Fruit fly (Drosophila melanogaster) whole organism, embryonic: ENCODE measurements around the gene Tpr2.
A peak's percentile ranks its signal among the peaks of the same experiment; 100 is the strongest.

Source experiments
- Blimp-1 ChIP-seq: fragments of 200-800 bp; sonication (Bioruptor generic); optimal IDR thresholded peaks from 3 replicates; lab custom pipeline; 2018; ENCODE audit warnings: missing biosample characterization, missing genetic modification characterization, mild to moderate bottlenecking, moderate library complexity, missing genetic modification reagents
- Bteb2 ChIP-seq: fragments of 200-800 bp; sonication (Bioruptor generic); optimal IDR thresholded peaks from 2 replicates; lab custom pipeline; 2016; ENCODE audit warnings: missing biosample characterization, missing genetic modification characterization
- C15 ChIP-seq: fragments of 200-800 bp; sonication (Bioruptor generic); IDR thresholded peaks from 3 replicates; pipeline ENCODE4 v1.3.6; 2022; ENCODE audit warnings: missing biosample characterization, missing genetic modification characterization
- CG10267 ChIP-seq: fragments of 200-800 bp; sonication (Bioruptor generic); optimal IDR thresholded peaks from 2 replicates; lab custom pipeline; 2018; ENCODE audit warnings: missing biosample characterization, mild to moderate bottlenecking, missing genetic modification characterization, moderate library complexity
- CG10321 ChIP-seq: fragments of 200-800 bp; sonication (Bioruptor generic); IDR thresholded peaks from 2 replicates; pipeline ENCODE4 v1.3.6; 2022; ENCODE audit warnings: missing biosample characterization, missing genetic modification characterization
- CG12391 ChIP-seq: fragments of 200-800 bp; sonication (Bioruptor generic); optimal IDR thresholded peaks from 3 replicates; lab custom pipeline; 2018; ENCODE audit warnings: missing biosample characterization, mild to moderate bottlenecking, missing genetic modification characterization, moderate library complexity
- CG13123 ChIP-seq: fragments of 200-800 bp; sonication (Bioruptor generic); optimal IDR thresholded peaks from 2 replicates; lab custom pipeline; 2016; ENCODE audit warnings: missing biosample characterization, missing genetic modification characterization
- CG13775 ChIP-seq: fragments of 200-800 bp; sonication (Bioruptor generic); optimal IDR thresholded peaks from 3 replicates; lab custom pipeline; 2017; ENCODE audit warnings: missing biosample characterization, mild to moderate bottlenecking, missing genetic modification characterization
- CG13894 ChIP-seq: fragments of 200-800 bp; sonication (Bioruptor generic); optimal IDR thresholded peaks from 3 replicates; lab custom pipeline; 2018; ENCODE audit warnings: missing biosample characterization, mild to moderate bottlenecking, missing genetic modification characterization, moderate library complexity
- CG15011 ChIP-seq: fragments of 200-800 bp; sonication (Bioruptor generic); optimal IDR thresholded peaks from 3 replicates; lab custom pipeline; 2018; ENCODE audit warnings: missing biosample characterization, mild to moderate bottlenecking, missing genetic modification characterization
- CG15073 ChIP-seq: fragments of 200-800 bp; sonication (Bioruptor generic); optimal IDR thresholded peaks from 2 replicates; lab custom pipeline; 2016; ENCODE audit warnings: missing biosample characterization, missing genetic modification characterization
- CG17912 ChIP-seq: fragments of 200-800 bp; sonication (Bioruptor generic); optimal IDR thresholded peaks from 2 replicates; lab custom pipeline; 2018; ENCODE audit warnings: missing biosample characterization, mild to moderate bottlenecking, missing genetic modification characterization
- CG18262 ChIP-seq: fragments of 200-800 bp; optimal IDR thresholded peaks from 3 replicates; lab custom pipeline; 2019; ENCODE audit warnings: missing biosample characterization, mild to moderate bottlenecking, missing genetic modification characterization, moderate library complexity
- CG2120 ChIP-seq: fragments of 200-800 bp; sonication (Bioruptor generic); optimal IDR thresholded peaks from 3 replicates; lab custom pipeline; 2016; ENCODE audit warnings: missing biosample characterization, missing genetic modification characterization
- CG3838 ChIP-seq: fragments of 200-800 bp; sonication (Bioruptor generic); optimal IDR thresholded peaks from 3 replicates; lab custom pipeline; 2016; ENCODE audit warnings: missing biosample characterization, missing genetic modification characterization
- CG3847 ChIP-seq: fragments of 200-800 bp; sonication (Bioruptor generic); IDR thresholded peaks from 2 replicates; pipeline ENCODE4 v1.3.6; 2022; ENCODE audit warnings: missing biosample characterization, missing genetic modification characterization
- CG4424 ChIP-seq: fragments of 200-800 bp; sonication (Bioruptor generic); optimal IDR thresholded peaks from 3 replicates; lab custom pipeline; 2016; ENCODE audit warnings: missing biosample characterization, missing genetic modification characterization
- CG4617 ChIP-seq: fragments of 200-800 bp; sonication (Bioruptor generic); optimal IDR thresholded peaks from 3 replicates; lab custom pipeline; 2016; ENCODE audit warnings: missing biosample characterization, missing genetic modification characterization, borderline replicate concordance
- CG7786 ChIP-seq: fragments of 200-800 bp; sonication (Bioruptor generic); optimal IDR thresholded peaks from 2 replicates; lab custom pipeline; 2016; ENCODE audit warnings: missing biosample characterization, missing genetic modification characterization
- CG8089 ChIP-seq: fragments of 200-800 bp; sonication (Bioruptor generic); optimal IDR thresholded peaks from 3 replicates; lab custom pipeline; 2016; ENCODE audit warnings: missing biosample characterization, missing genetic modification characterization
- Dek ChIP-seq: fragments of 200-800 bp; sonication (Bioruptor generic); optimal IDR thresholded peaks from 3 replicates; lab custom pipeline; 2019; ENCODE audit warnings: missing biosample characterization, mild to moderate bottlenecking, missing genetic modification characterization, moderate library complexity
- Dref ChIP-seq: fragments of 200-800 bp; sonication (Bioruptor generic); IDR thresholded peaks from 2 replicates; pipeline ENCODE4 v1.3.6; 2022; ENCODE audit warnings: missing biosample characterization, missing genetic modification characterization
- Mad ChIP-seq: fragments of 200-800 bp; sonication (Bioruptor generic); optimal IDR thresholded peaks from 2 replicates; lab custom pipeline; 2016; ENCODE audit warnings: missing biosample characterization, missing genetic modification characterization
- Oaz ChIP-seq: fragments of 200-800 bp; sonication (Bioruptor generic); IDR thresholded peaks from 2 replicates; pipeline ENCODE4 v1.3.6; 2022; ENCODE audit warnings: missing biosample characterization, missing genetic modification characterization
- Opbp ChIP-seq: fragments of 200-800 bp; sonication (Bioruptor generic); IDR thresholded peaks from 3 replicates; pipeline ENCODE4 v1.3.6; 2022; ENCODE audit warnings: missing biosample characterization, missing genetic modification characterization; ENCODE audit not compliant: partially characterized antibody
- PHDP ChIP-seq: fragments of 200-800 bp; sonication (Bioruptor generic); optimal IDR thresholded peaks from 3 replicates; lab custom pipeline; 2018; ENCODE audit warnings: missing biosample characterization, mild to moderate bottlenecking, missing genetic modification characterization, moderate library complexity
- Sry-β ChIP-seq: fragments of 200-800 bp; sonication (Bioruptor generic); optimal IDR thresholded peaks from 2 replicates; lab custom pipeline; 2018; ENCODE audit warnings: missing biosample characterization, mild to moderate bottlenecking, missing genetic modification characterization, moderate library complexity
- Taf1 ChIP-seq: fragments of 200-800 bp; sonication (Bioruptor generic); IDR thresholded peaks from 2 replicates; pipeline ENCODE4 v1.3.6; 2022; ENCODE audit warnings: missing biosample characterization, missing genetic modification characterization
- bbx ChIP-seq: fragments of 200-800 bp; sonication (Bioruptor generic); IDR thresholded peaks from 2 replicates; pipeline ENCODE4 v1.3.6; 2022; ENCODE audit warnings: missing biosample characterization, missing genetic modification characterization; ENCODE audit not compliant: partially characterized antibody
- chm ChIP-seq: fragments of 200-800 bp; sonication (Bioruptor generic); IDR thresholded peaks from 2 replicates; pipeline ENCODE4 v1.3.6; 2022; ENCODE audit warnings: missing biosample characterization, missing genetic modification characterization
- fd3F ChIP-seq: fragments of 200-800 bp; sonication (Bioruptor generic); optimal IDR thresholded peaks from 2 replicates; lab custom pipeline; 2018; ENCODE audit warnings: missing biosample characterization, mild to moderate bottlenecking, missing genetic modification characterization, moderate library complexity
- grn ChIP-seq: fragments of 200-800 bp; sonication (Bioruptor generic); optimal IDR thresholded peaks from 3 replicates; lab custom pipeline; 2017; ENCODE audit warnings: missing biosample characterization, missing genetic modification characterization
- hth ChIP-seq: fragments of >200 bp; optimal IDR thresholded peaks from 2 replicates; lab custom pipeline; 2017; ENCODE audit warnings: inconsistent platforms
- jing ChIP-seq: fragments of 200-800 bp; sonication (Bioruptor generic); optimal IDR thresholded peaks from 2 replicates; lab custom pipeline; 2018; ENCODE audit warnings: missing biosample characterization, mild to moderate bottlenecking, missing genetic modification characterization
- kah ChIP-seq: fragments of 200-800 bp; sonication (Bioruptor generic); optimal IDR thresholded peaks from 2 replicates; lab custom pipeline; 2018; ENCODE audit warnings: missing biosample characterization, mild to moderate bottlenecking, missing genetic modification characterization
- kay ChIP-seq: fragments of 200-800 bp; sonication (Bioruptor generic); optimal IDR thresholded peaks from 2 replicates; lab custom pipeline; 2016; ENCODE audit warnings: missing biosample characterization, missing genetic modification characterization
- nmo ChIP-seq: fragments of 200-800 bp; sonication (Bioruptor generic); optimal IDR thresholded peaks from 2 replicates; lab custom pipeline; 2018; ENCODE audit warnings: missing biosample characterization, mild to moderate bottlenecking, missing genetic modification characterization, moderate library complexity
- peb ChIP-seq: fragments of 200-800 bp; sonication (Bioruptor generic); IDR thresholded peaks from 2 replicates; pipeline ENCODE4 v1.3.6; 2022; ENCODE audit warnings: missing biosample characterization, missing genetic modification characterization
- repo ChIP-seq: fragments of 200-800 bp; sonication (Bioruptor generic); optimal IDR thresholded peaks from 2 replicates; lab custom pipeline; 2016; ENCODE audit warnings: missing biosample characterization, missing genetic modification characterization
- salm ChIP-seq: fragments of 200-800 bp; sonication (Bioruptor generic); optimal IDR thresholded peaks from 2 replicates; lab custom pipeline; 2018; ENCODE audit warnings: missing biosample characterization, mild to moderate bottlenecking, missing genetic modification characterization
- sc ChIP-seq, 3 experiments: fragments of >200 bp in 2 of 3; fragments of 200-800 bp in 1 of 3; sonication (Bioruptor generic) in 1 of 3; optimal IDR thresholded peaks; 2 replicates in 2 of 3; 3 replicates in 1 of 3; lab custom pipeline; 2017; ENCODE audit warnings: mild to moderate bottlenecking in 1 of 3, missing biosample characterization in 1 of 3, missing genetic modification characterization in 1 of 3, missing genetic modification reagents in 1 of 3
- seq ChIP-seq: fragments of 200-800 bp; sonication (Bioruptor generic); IDR thresholded peaks from 2 replicates; pipeline ENCODE4 v1.3.6; 2022; ENCODE audit warnings: missing biosample characterization, missing genetic modification characterization
- slbo ChIP-seq: fragments of 200-800 bp; sonication (Bioruptor generic); IDR thresholded peaks from 2 replicates; pipeline ENCODE4 v1.3.6; 2022; ENCODE audit warnings: missing biosample characterization, missing genetic modification characterization
- sqz ChIP-seq: fragments of 200-800 bp; sonication (Bioruptor generic); optimal IDR thresholded peaks from 3 replicates; lab custom pipeline; 2018; ENCODE audit warnings: missing biosample characterization, mild to moderate bottlenecking, missing genetic modification characterization
- ttk ChIP-seq: fragments of 200-800 bp; sonication (Bioruptor generic); IDR thresholded peaks from 2 replicates; pipeline ENCODE4 v2.1.2; 2022; ENCODE audit warnings: missing biosample characterization, missing genetic modification characterization
- unpg ChIP-seq: fragments of 200-800 bp; sonication (Bioruptor generic); optimal IDR thresholded peaks from 3 replicates; lab custom pipeline; 2018; ENCODE audit warnings: missing biosample characterization, mild to moderate bottlenecking, missing genetic modification characterization, moderate library complexity
- usp ChIP-seq: fragments of >200 bp; optimal IDR thresholded peaks from 2 replicates; lab custom pipeline; 2017; ENCODE audit warnings: missing biosample characterization, missing genetic modification characterization

Gene Tpr2

DNA sequence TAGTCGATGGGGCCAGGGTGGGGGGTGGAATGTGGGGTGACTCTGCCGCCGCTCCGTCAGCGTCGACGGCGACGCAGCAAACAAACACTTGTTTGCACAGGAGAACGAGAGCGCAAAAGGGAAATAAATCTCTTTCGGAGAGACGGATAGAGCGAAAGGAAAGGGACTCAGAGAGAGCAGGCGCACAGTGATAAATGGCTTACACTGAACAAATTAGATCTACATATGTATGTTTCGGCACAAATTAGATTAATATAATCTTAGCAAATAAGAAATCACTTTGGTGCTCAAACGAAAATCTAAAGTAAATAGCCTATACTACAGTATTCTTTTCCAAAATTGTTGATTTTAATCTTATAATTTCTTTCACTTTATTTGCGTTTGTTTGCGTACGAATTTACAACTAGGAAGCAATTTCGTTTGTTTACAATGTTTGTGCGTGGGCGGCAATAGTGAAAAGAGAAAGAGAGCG, 44.4 kb downstream of the Tpr2 start (continued):
- TF ChIP-seq jing (GFP tag; lab: Kevin White, UChicago) (peak; percentile 87), CG7786 (GFP tag; lab: Kevin White, UChicago) (peak; percentile 92), usp (GFP tag; lab: Kevin White, UChicago) (no peak), unpg (GFP tag; lab: Kevin White, UChicago) (peak; percentile 96), sqz (GFP tag; lab: Kevin White, UChicago) (peak; percentile 73), repo (GFP tag; lab: Kevin White, UChicago) (peak; percentile 79), CG15073 (GFP tag; lab: Kevin White, UChicago) (peak; percentile 66), CG18262 (tag; lab: Kevin White, UChicago) (peak; percentile 95), bbx (GFP tag; lab: Robert Waterston, UW) (no peak; the same call in 1 of the 2 replicates), CG8089 (GFP tag; lab: Kevin White, UChicago) (peak; percentile 87), CG3838 (peak; percentile 74), grn (peak; percentile 62), Dref (no peak), CG4424 (peak; percentile 89), chm (GFP tag; lab: Robert Waterston, UW) (peak; percentile 96), CG17912 (GFP tag; lab: Kevin White, UChicago) (no peak), Mad (GFP tag; lab: Kevin White, UChicago) (peak; percentile 84), C15 (peak; percentile 83), seq (GFP tag; lab: Robert Waterston, UW) (peak; percentile 91), CG13894 (tag; lab: Kevin White, UChicago) (peak; percentile 83), CG2120 (GFP tag; lab: Kevin White, UChicago) (peak; percentile 88), Oaz (peak; percentile 89), Blimp-1 (GFP tag; lab: Kevin White, UChicago) (peak; percentile 94), CG3847 (GFP tag; lab: Robert Waterston, UW) (peak; percentile 89), sc (optimal IDR thresholded peaks at IDR 0.05; lab: Kevin White, UChicago) (no peak), sc (GFP tag; optimal IDR thresholded peaks at IDR 0.05; lab: Kevin White, UChicago) (peak; percentile 93), PHDP (tag; lab: Kevin White, UChicago) (peak; percentile 95), hth (lab: Kevin White, UChicago) (no peak), ttk (GFP tag; lab: Robert Waterston, UW) (peak; percentile 92), nmo (GFP tag; lab: Kevin White, UChicago) (peak; percentile 87), Bteb2 (peak; percentile 82), slbo (peak; percentile 95), Opbp (GFP tag; lab: Robert Waterston, UW) (no peak), Dek (tag; lab: Kevin White, UChicago) (peak; percentile 89), fd3F (GFP tag; lab: Kevin White, UChicago) (peak; percentile 81), CG13775 (GFP tag; lab: Kevin White, UChicago) (peak; percentile 92), CG10321 (GFP tag; lab: Robert Waterston, UW) (peak; percentile 42; the same call in 1 of the 2 replicates), CG4617 (peak; percentile 68), kah (GFP tag; lab: Kevin White, UChicago) (peak; percentile 91), kay (GFP tag; lab: Kevin White, UChicago) (peak; percentile 72), CG15011 (peak; percentile 87), CG12391 (tag; lab: Kevin White, UChicago) (peak; percentile 96), salm (tag; lab: Kevin White, UChicago) (peak; percentile 91), CG10267 (tag; lab: Kevin White, UChicago) (peak; percentile 89), Sry-β (peak; percentile 56), Taf1 (GFP tag; lab: Robert Waterston, UW) (peak; percentile 88), peb (peak; percentile 91), CG13123 (GFP tag; lab: Kevin White, UChicago) (peak; percentile 58)
